Worm (Caenorhabditis elegans) whole organism, mixed stage, embryonic: Measurements from ENCODE around the gene irld-33.

Experiments used
- ceh-43 ChIP-seq: fragments of 200-800 bp; sonication (Bioruptor generic); optimal IDR thresholded peaks from 2 replicates; lab custom pipeline; 2018; ENCODE audit warnings: mild to moderate bottlenecking, missing genetic modification characterization, moderate library complexity, missing compliant biosample characterization
- ces-1 ChIP-seq: fragments of 150-350 bp; optimal IDR thresholded peaks from 2 replicates; lab custom pipeline; 2014; ENCODE audit warnings: missing biosample characterization, missing genetic modification reagents, missing genetic modification characterization
- elt-1 ChIP-seq: sonication (generic microtip); optimal IDR thresholded peaks from 2 replicates; lab custom pipeline; 2017; ENCODE audit warnings: missing genetic modification characterization, mild to moderate bottlenecking, missing compliant biosample characterization, antibody characterized with exemption, moderate library complexity, borderline replicate concordance; ENCODE audit not compliant: insufficient read depth
- lin-13 ChIP-seq: fragments of 150-350 bp; optimal IDR thresholded peaks from 2 replicates; lab custom pipeline; 2014; ENCODE audit warnings: missing biosample characterization, missing genetic modification characterization
- lsy-2 ChIP-seq: fragments of 150-350 bp; optimal IDR thresholded peaks from 2 replicates; lab custom pipeline; 2014; ENCODE audit warnings: missing biosample characterization, missing genetic modification characterization
- nhr-237 ChIP-seq: fragments of 150-350 bp; optimal IDR thresholded peaks from 2 replicates; lab custom pipeline; 2014; ENCODE audit warnings: missing biosample characterization, missing genetic modification characterization
- tbx-8 ChIP-seq: fragments of 200-800 bp; sonication (Bioruptor generic); optimal IDR thresholded peaks from 2 replicates; lab custom pipeline; 2018; ENCODE audit warnings: mild to moderate bottlenecking, missing genetic modification characterization, moderate library complexity, missing compliant biosample characterization

DNA sequence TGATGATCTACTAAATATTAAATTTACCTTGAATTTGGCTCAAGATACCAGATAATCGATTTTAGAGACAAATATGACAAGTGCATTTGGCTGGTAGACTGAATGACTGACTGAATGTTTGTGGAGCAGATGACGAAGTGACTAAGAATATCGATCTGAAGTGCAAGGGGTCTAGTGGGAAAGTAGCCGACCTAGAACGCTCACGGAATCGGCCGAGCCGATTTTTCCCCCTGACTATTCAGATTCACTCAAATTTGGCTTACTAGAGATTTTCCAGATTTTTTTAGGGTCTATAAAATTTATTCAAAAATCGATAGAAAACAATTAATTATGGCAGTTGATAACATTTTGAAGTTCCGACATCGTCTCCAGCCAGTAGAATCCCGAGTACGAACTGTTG, 44.3 kb upstream of the irld-33 start, which contains the start of gene fbxc-26:
- no peak for TF ChIP-seq nhr-237
- TF ChIP-seq ceh-43 (GFP tag; lab: Kevin White, UChicago), result no peak
- TF ChIP-seq elt-1 (tag; lab: Kevin White, UChicago), result no peak
- TF ChIP-seq lin-13, result no peak
- no peak for TF ChIP-seq lsy-2 (tag; lab: Kevin White, UChicago)
- TF ChIP-seq ces-1 (GFP tag; lab: Kevin White, UChicago), result no peak
- TF ChIP-seq tbx-8 (GFP tag; lab: Kevin White, UChicago), result no peak
